Worm (Caenorhabditis elegans): ENCODE results near the gene irg-5.

irg-5 gene

ce11 chrV:13756359-13757091 is 18.3 kb upstream of the irg-5 start, which contains the start of gene F20G2.2:
F20G2.2 (minus strand) TSS chrV:13756409.
- TF ChIP-seq him-1 (tag; optimal IDR thresholded peaks at IDR 0.05), result no peak
- TF ChIP-seq dao-5 (tag; optimal IDR thresholded peaks at IDR 0.05), result no peak
- TF ChIP-seq W03F9.2 (tag; optimal IDR thresholded peaks at IDR 0.05), result no peak

- TF ChIP-seq dao-5 (tag; optimal IDR thresholded peaks at IDR 0.05) (no peak), him-1 (tag; optimal IDR thresholded peaks at IDR 0.05) (no peak), W03F9.2 (tag; optimal IDR thresholded peaks at IDR 0.05) (no peak)
Observed at ce11 chrV:13753481-13753880, 15.2 kb upstream of the irg-5 start, which contains the start of gene F20G2.1. F20G2.1 (minus strand) TSS chrV:13753581.

ce11 chrV:13751811-13752210 is 13.5 kb upstream of the irg-5 start, which contains the start of gene cld-9:
cld-9 (minus strand) TSS chrV:13751891.
- TF ChIP-seq W03F9.2 (tag; optimal IDR thresholded peaks at IDR 0.05), result no peak
- TF ChIP-seq dao-5 (tag; optimal IDR thresholded peaks at IDR 0.05), result no peak
- no peak for TF ChIP-seq him-1 (tag; optimal IDR thresholded peaks at IDR 0.05)

ce11 chrV:13748658-13749057 is 10.4 kb upstream of the irg-5 start, which contains the start of gene F35E12.10:
F35E12.10 (minus strand) TSS chrV:13748758.
- TF ChIP-seq dao-5 (tag; optimal IDR thresholded peaks at IDR 0.05) (no peak), him-1 (tag; optimal IDR thresholded peaks at IDR 0.05) (no peak), W03F9.2 (tag; optimal IDR thresholded peaks at IDR 0.05) (no peak)

- no peak for TF ChIP-seq W03F9.2 (tag; optimal IDR thresholded peaks at IDR 0.05)
- TF ChIP-seq dao-5 (tag; optimal IDR thresholded peaks at IDR 0.05), result no peak
- no peak for TF ChIP-seq him-1 (tag; optimal IDR thresholded peaks at IDR 0.05)
Observed at ce11 chrV:13744901-13745300, 6.6 kb upstream of the irg-5 start, which contains the start of gene F35E12.9. F35E12.9 (minus strand) TSS chrV:13745127.

ce11 chrV:13739901-13740300 is 1.6 kb upstream of the irg-5 start:
- TF ChIP-seq W03F9.2 (tag; optimal IDR thresholded peaks at IDR 0.05) (no peak), dao-5 (tag; optimal IDR thresholded peaks at IDR 0.05) (no peak), him-1 (tag; optimal IDR thresholded peaks at IDR 0.05) (no peak)

ce11 chrV:13736147-13736546 is 2.1 kb downstream of the irg-5 start, which contains the start of gene F35E12.6:
F35E12.6 (minus strand) TSS chrV:13736247.
- no peak for TF ChIP-seq W03F9.2 (tag; optimal IDR thresholded peaks at IDR 0.05)
- no peak for TF ChIP-seq him-1 (tag; optimal IDR thresholded peaks at IDR 0.05)
- no peak for TF ChIP-seq dao-5 (tag; optimal IDR thresholded peaks at IDR 0.05)

- TF ChIP-seq W03F9.2 (tag; optimal IDR thresholded peaks at IDR 0.05) (no peak), dao-5 (tag; optimal IDR thresholded peaks at IDR 0.05) (no peak), him-1 (tag; optimal IDR thresholded peaks at IDR 0.05) (no peak)
Observed at ce11 chrV:13730762-13731161, 7.5 kb downstream of the irg-5 start, which contains the start of gene dct-17. dct-17 (minus strand) TSS chrV:13730784.

- TF ChIP-seq W03F9.2 (tag; optimal IDR thresholded peaks at IDR 0.05) (no peak), him-1 (tag; optimal IDR thresholded peaks at IDR 0.05) (no peak), dao-5 (tag; optimal IDR thresholded peaks at IDR 0.05) (no peak)
Observed at ce11 chrV:13725574-13725973, 12.7 kb downstream of the irg-5 start, which contains the start of gene fbxa-181. fbxa-181 (plus strand) TSS chrV:13725874.

- TF ChIP-seq dao-5 (tag; optimal IDR thresholded peaks at IDR 0.05) (no peak), him-1 (tag; optimal IDR thresholded peaks at IDR 0.05) (no peak), W03F9.2 (tag; optimal IDR thresholded peaks at IDR 0.05) (no peak)
Observed at ce11 chrV:13724781-13725180, 13.5 kb downstream of the irg-5 start, which contains the start of gene F35E12.2. F35E12.2 (minus strand) TSS chrV:13724881.

ce11 chrV:13716531-13716930 is 21.7 kb downstream of the irg-5 start, which contains the start of gene T01D3.6:
T01D3.6 (plus strand) TSS chrV:13716824.
- TF ChIP-seq him-1 (tag; optimal IDR thresholded peaks at IDR 0.05) (no peak), dao-5 (tag; optimal IDR thresholded peaks at IDR 0.05) (no peak), W03F9.2 (tag; optimal IDR thresholded peaks at IDR 0.05) (no peak)

- TF ChIP-seq him-1 (tag; optimal IDR thresholded peaks at IDR 0.05) (peak; percentile 30), W03F9.2 (tag; optimal IDR thresholded peaks at IDR 0.05) (no peak), dao-5 (tag; optimal IDR thresholded peaks at IDR 0.05) (no peak)
Observed at ce11 chrV:13715223-13715686, 23.0 kb downstream of the irg-5 start, which contains the start of gene zipt-9. zipt-9 (minus strand) TSS chrV:13715273.

- TF ChIP-seq him-1 (tag; optimal IDR thresholded peaks at IDR 0.05), result no peak
- TF ChIP-seq dao-5 (tag; optimal IDR thresholded peaks at IDR 0.05), result no peak
- TF ChIP-seq W03F9.2 (tag; optimal IDR thresholded peaks at IDR 0.05), result no peak
Observed at ce11 chrV:13711060-13711459, 27.2 kb downstream of the irg-5 start, which contains the start of gene srx-96. srx-96 (plus strand) TSS chrV:13711360.

ce11 chrV:13707295-13707694 is 31.0 kb downstream of the irg-5 start, which contains the start of gene hlh-34:
hlh-34 (minus strand) TSS chrV:13707395.
- TF ChIP-seq W03F9.2 (tag; optimal IDR thresholded peaks at IDR 0.05) (no peak), dao-5 (tag; optimal IDR thresholded peaks at IDR 0.05) (no peak), him-1 (tag; optimal IDR thresholded peaks at IDR 0.05) (no peak)
